Worm (Caenorhabditis elegans): ENCODE measurements around the gene lin-49.

Gene lin-49

DNA sequence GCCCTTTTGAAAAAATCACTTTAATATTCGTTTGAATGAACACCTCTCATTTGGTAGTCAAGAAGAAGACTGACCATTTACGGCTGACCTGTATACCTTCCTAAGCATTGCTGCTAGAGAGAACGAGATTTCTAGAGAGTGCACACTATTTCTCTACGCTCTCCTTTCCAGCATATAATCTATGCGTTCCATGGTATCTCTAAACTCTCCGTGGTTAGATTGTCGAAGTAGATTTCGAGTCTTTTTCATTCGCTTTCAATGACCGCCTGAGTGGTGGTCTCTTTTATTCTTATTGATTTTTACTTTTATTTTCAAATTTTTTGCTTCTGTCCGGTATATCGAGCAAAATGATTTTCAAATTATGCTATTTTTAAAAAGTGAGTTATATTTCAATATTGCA lies 23.0 kb upstream of the lin-49 start:
- peak; percentile 44 for TF ChIP-seq nfya-1 (tag; optimal IDR thresholded peaks at IDR 0.05)
- TF ChIP-seq ceh-48 (tag; optimal IDR thresholded peaks at IDR 0.05): peak; percentile 19
- no peak for TF ChIP-seq ceh-45 (GFP tag; IDR thresholded peaks at IDR 0.05)

DNA sequence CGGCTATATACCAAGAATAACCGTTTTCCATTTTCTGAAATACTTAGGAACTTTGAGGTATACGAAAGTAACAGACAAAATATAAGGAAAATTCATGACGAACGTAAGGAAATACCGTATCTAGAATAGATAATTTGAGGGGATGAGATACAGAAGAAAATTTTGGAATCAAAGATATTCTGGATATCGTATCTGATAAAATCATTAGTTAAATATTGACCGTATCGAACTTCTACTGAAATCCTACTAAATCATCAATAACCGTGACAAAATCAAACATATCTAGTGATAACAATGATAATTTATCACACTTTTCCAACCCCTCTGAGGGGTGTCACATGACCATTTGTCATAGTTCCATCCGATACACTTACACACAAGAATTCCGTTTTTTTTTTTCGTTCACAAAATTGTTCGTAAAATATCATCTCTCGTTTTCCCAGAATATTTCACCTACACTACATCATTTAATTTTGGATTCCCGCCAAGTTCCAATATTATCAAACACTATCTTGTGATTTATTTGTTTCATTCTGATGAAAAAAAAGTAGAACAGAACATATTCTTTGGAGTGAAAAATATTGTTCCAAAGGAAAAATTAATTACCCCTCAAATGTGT lies 19.7 kb upstream of the lin-49 start, which contains the start of gene Y59H11AR.4:
Gene Y59H11AR.4 (minus strand): TSS at position 51 of the 619 bp plus-strand sequence.
- TF ChIP-seq pha-4 (tag; optimal IDR thresholded peaks at IDR 0.05) (no peak), sdc-2 (tag; optimal IDR thresholded peaks at IDR 0.05) (no peak), ceh-19 (GFP tag; optimal IDR thresholded peaks at IDR 0.05) (no peak), hlh-13 (GFP tag; optimal IDR thresholded peaks at IDR 0.05) (no peak), pros-1 (tag; optimal IDR thresholded peaks at IDR 0.05) (no peak), odd-2 (tag; optimal IDR thresholded peaks at IDR 0.05) (no peak), lim-6 (tag; optimal IDR thresholded peaks at IDR 0.05) (no peak), hlh-30 (tag; optimal IDR thresholded peaks at IDR 0.05; ENCODE audit: insufficient read depth) (no peak), ceh-9 (tag; optimal IDR thresholded peaks at IDR 0.05) (no peak), pqm-1 (tag; optimal IDR thresholded peaks at IDR 0.05) (no peak), elt-4 (tag; optimal IDR thresholded peaks at IDR 0.05) (no peak), elt-2 (tag; optimal IDR thresholded peaks at IDR 0.05) (no peak), nfya-1 (tag; optimal IDR thresholded peaks at IDR 0.05) (no peak), ceh-22 (tag; optimal IDR thresholded peaks at IDR 0.05) (no peak), hlh-6 (tag; optimal IDR thresholded peaks at IDR 0.05) (no peak), ceh-45 (GFP tag; IDR thresholded peaks at IDR 0.05) (no peak), unc-86 (tag; optimal IDR thresholded peaks at IDR 0.05) (no peak), C38D4.7 (GFP tag; optimal IDR thresholded peaks at IDR 0.05) (no peak), mec-3 (tag; optimal IDR thresholded peaks at IDR 0.05; ENCODE audit: borderline replicate concordance) (no peak)

DNA sequence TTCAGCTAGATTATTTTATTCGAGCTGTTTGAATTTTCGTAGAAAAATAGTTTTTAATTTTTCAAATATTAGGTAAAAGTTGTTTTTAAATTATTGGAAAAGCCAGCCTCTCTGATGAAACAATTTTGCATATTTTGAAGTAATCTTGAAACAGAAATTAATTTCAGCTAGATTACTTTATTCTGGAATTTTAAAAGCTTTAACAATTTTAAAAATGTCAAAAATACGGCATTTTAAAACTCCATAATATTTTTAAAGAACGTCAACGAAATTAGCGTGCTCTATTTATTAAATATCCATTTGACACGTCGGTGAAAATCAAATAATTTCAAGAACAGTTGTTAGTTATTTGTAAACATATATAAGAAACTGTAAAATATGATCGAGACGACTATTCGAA lies 17.6 kb upstream of the lin-49 start, which contains the start of gene Y59H11AR.10:
Gene Y59H11AR.10 (plus strand): TSS at position 301 of the 400 bp plus-strand sequence.
- TF ChIP-seq ceh-48 (tag; optimal IDR thresholded peaks at IDR 0.05) (no peak), sdc-2 (tag; optimal IDR thresholded peaks at IDR 0.05) (no peak), syd-9 (tag; optimal IDR thresholded peaks at IDR 0.05) (no peak), gmeb-2 (tag; optimal IDR thresholded peaks at IDR 0.05) (no peak), ceh-30 (tag; optimal IDR thresholded peaks at IDR 0.05) (no peak)

DNA sequence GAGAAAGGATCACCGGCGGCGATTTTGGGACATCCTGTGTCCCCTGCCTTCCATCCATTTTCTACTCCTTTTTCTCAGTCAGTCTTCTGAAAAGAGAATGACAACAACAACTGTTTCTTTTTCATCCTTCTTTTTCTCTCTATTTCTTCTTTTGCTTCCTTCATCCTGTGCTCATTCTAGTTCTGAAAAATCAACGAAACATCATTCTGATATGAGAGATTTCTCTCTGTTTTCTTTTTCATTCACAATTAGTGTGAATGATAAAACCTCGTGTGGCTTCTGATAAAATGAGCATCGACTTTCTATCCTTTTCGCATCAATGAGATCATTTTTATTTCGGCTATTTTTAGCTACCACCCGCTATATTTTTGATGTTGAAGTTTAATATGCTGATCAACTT lies 15.3 kb upstream of the lin-49 start:
- TF ChIP-seq ceh-24 (tag; optimal IDR thresholded peaks at IDR 0.05): no peak
- no peak for TF ChIP-seq ets-4 (tag; optimal IDR thresholded peaks at IDR 0.05)
- no peak for TF ChIP-seq fkh-10 (GFP tag; optimal IDR thresholded peaks at IDR 0.05)
- TF ChIP-seq rnt-1 (tag; optimal IDR thresholded peaks at IDR 0.05): no peak
- no peak for TF ChIP-seq fkh-6 (tag; optimal IDR thresholded peaks at IDR 0.05)
- no peak for TF ChIP-seq zip-5 (tag; optimal IDR thresholded peaks at IDR 0.05)
- no peak for TF ChIP-seq pqm-1 (tag; optimal IDR thresholded peaks at IDR 0.05)
- no peak for TF ChIP-seq hlh-6 (tag; optimal IDR thresholded peaks at IDR 0.05)
- peak; percentile 63 for TF ChIP-seq ceh-18 (tag; optimal IDR thresholded peaks at IDR 0.05)
- no peak for TF ChIP-seq elt-2 (tag; optimal IDR thresholded peaks at IDR 0.05)
- no peak for TF ChIP-seq syd-9 (tag; optimal IDR thresholded peaks at IDR 0.05)
- no peak for TF ChIP-seq ceh-22 (tag; optimal IDR thresholded peaks at IDR 0.05)
- TF ChIP-seq sox-4 (tag; optimal IDR thresholded peaks at IDR 0.05): no peak
- TF ChIP-seq tbx-2 (tag; optimal IDR thresholded peaks at IDR 0.05): no peak
- TF ChIP-seq hlh-8 (tag; optimal IDR thresholded peaks at IDR 0.05): no peak
- peak; percentile 16 for TF ChIP-seq unc-55 (GFP tag; optimal IDR thresholded peaks at IDR 0.05)
- TF ChIP-seq C08G9.2 (tag; optimal IDR thresholded peaks at IDR 0.05): no peak
- no peak for TF ChIP-seq pax-1 (tag; optimal IDR thresholded peaks at IDR 0.05)

All from whole organism, late embryonic.